Fruit fly (Drosophila melanogaster): ENCODE results near the gene TwdlG.

The TwdlG gene

DNA sequence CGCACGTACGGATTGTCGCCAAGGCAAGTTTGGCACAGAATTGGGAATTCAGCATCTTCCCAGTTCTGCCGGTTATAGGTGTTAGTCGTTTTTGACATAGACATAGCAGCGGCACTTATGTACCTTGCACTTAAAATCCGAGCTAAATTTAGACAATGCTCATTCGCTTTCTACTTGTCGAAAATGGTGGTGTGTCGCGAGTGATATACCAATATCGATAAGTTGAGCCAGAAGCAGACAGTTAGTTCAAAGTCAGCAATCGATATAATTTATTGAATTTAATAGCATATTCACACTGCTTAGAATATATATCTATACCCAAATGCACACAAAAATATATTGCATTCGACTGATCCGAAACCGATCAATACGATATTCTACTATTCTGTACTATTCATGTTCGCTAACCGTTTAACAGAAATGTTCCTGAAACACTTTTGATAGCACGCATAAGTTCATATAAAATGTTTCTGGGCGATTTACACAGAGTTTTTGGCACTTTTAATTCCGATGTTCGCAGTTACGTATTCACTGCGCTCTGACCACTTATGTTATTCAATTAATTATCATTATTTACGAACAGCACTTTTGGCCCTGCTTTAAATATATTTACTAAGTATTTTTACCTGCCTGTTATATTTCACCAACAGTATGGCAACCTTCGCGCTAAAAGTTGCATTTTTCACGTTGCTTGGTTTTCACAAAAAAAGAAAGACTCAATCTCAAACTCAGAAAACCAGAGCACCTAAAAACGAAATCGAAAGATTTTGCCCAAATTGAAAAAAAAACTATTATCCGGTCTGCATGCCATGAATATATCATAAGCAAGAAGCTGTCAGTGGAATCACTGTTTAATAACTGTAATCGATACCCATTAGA, 18.8 kb downstream of the TwdlG start, which contains the start of gene CG14641 (continued):
- no peak for TF ChIP-seq Tbp (GFP tag; optimal IDR thresholded peaks at IDR 0.05)
- TF ChIP-seq BEAF-32 (GFP tag; optimal IDR thresholded peaks at IDR 0.05), result peak; percentile 66
- no peak for TF ChIP-seq D19B (GFP tag; optimal IDR thresholded peaks at IDR 0.05)
- TF ChIP-seq CG7839 (tag; optimal IDR thresholded peaks at IDR 0.05), result peak; percentile 7
- peak; percentile 29 for TF ChIP-seq CG13775 (GFP tag; optimal IDR thresholded peaks at IDR 0.05)
- TF ChIP-seq Eip74EF (GFP tag; optimal IDR thresholded peaks at IDR 0.05), result peak in 1 of 2 experiments; percentile 66
- TF ChIP-seq grau (tag; optimal IDR thresholded peaks at IDR 0.05), result peak; percentile 1
- TF ChIP-seq Aef1 (GFP tag; IDR thresholded peaks at IDR 0.05), result no peak
- no peak for TF ChIP-seq CG12744 (GFP tag; optimal IDR thresholded peaks at IDR 0.05)
- no peak for TF ChIP-seq Nf-YB (GFP tag; optimal IDR thresholded peaks at IDR 0.05)
- 0 out of 2 replicates have a peak, but pooled peaks have one; percentile 21 for TF ChIP-seq nerfin-2 (GFP tag; IDR thresholded peaks at IDR 0.05; ENCODE audit: partially characterized antibody)
- no peak for TF ChIP-seq Camta (GFP tag; optimal IDR thresholded peaks at IDR 0.05)
- TF ChIP-seq HLH54F (GFP tag; optimal IDR thresholded peaks at IDR 0.05), result no peak
- TF ChIP-seq gt (GFP tag; IDR thresholded peaks at IDR 0.05), result no peak
- TF ChIP-seq tio (GFP tag; optimal IDR thresholded peaks at IDR 0.05), result peak; percentile 47
- peak; percentile 27 for TF ChIP-seq nmo (GFP tag; optimal IDR thresholded peaks at IDR 0.05)
- peak in 1 of 3 experiments; percentile 86 for TF ChIP-seq Stat92E (GFP tag; optimal IDR thresholded peaks at IDR 0.05)
- no peak for TF ChIP-seq HHEX (GFP tag; optimal IDR thresholded peaks at IDR 0.05)
- peak; percentile 90 for TF ChIP-seq CG7357 (GFP tag; IDR thresholded peaks at IDR 0.05)
- TF ChIP-seq row (GFP tag; IDR thresholded peaks at IDR 0.05), result peak; percentile 65
- TF ChIP-seq CG30403 (GFP tag; optimal IDR thresholded peaks at IDR 0.05), result peak; percentile 19
- no peak for TF ChIP-seq CG14441 (GFP tag; IDR thresholded peaks at IDR 0.05)
- no peak for TF ChIP-seq peb (GFP tag; IDR thresholded peaks at IDR 0.05)
- TF ChIP-seq Hr78 (GFP tag; optimal IDR thresholded peaks at IDR 0.05), result peak in 1 of 2 experiments; percentile 44
- peak; percentile 17; the same call in 1 of the 2 replicates for TF ChIP-seq CG6689 (GFP tag; IDR thresholded peaks at IDR 0.05)
- no peak for TF ChIP-seq dimm (GFP tag; IDR thresholded peaks at IDR 0.05)
- TF ChIP-seq ATbp (GFP tag; optimal IDR thresholded peaks at IDR 0.05), result no peak
- no peak for TF ChIP-seq Rx (GFP tag; IDR thresholded peaks at IDR 0.05)
- TF ChIP-seq Ets65A (GFP tag), result peak; percentile 82
- TF ChIP-seq Hmr (GFP tag; optimal IDR thresholded peaks at IDR 0.05), result no peak
- peak; percentile 37 for TF ChIP-seq MBD-R2 (GFP tag; IDR thresholded peaks at IDR 0.05)
- peak; percentile 23 for TF ChIP-seq CG14710 (tag; optimal IDR thresholded peaks at IDR 0.05)
- TF ChIP-seq trem (tag; optimal IDR thresholded peaks at IDR 0.05), result no peak
- no peak for TF ChIP-seq gem (tag; optimal IDR thresholded peaks at IDR 0.05)
- TF ChIP-seq CG5180 (GFP tag; optimal IDR thresholded peaks at IDR 0.05), result no peak
- no peak for TF ChIP-seq CG3281 (GFP tag; optimal IDR thresholded peaks at IDR 0.05)
- TF ChIP-seq CG4424 (GFP tag; optimal IDR thresholded peaks at IDR 0.05), result peak; percentile 16
- TF ChIP-seq slbo (GFP tag; IDR thresholded peaks at IDR 0.05), result peak; percentile 27; the same call in 1 of the 2 replicates
- TF ChIP-seq Fer3 (tag; optimal IDR thresholded peaks at IDR 0.05), result no peak
- TF ChIP-seq lola (GFP tag; optimal IDR thresholded peaks at IDR 0.05), result peak in 2 of 3 experiments; percentile 26 to 97
- TF ChIP-seq CG30020 (tag; optimal IDR thresholded peaks at IDR 0.05), result peak; percentile 95
- TF ChIP-seq al (GFP tag; IDR thresholded peaks at IDR 0.05), result no peak
- TF ChIP-seq Opbp (GFP tag; IDR thresholded peaks at IDR 0.05; ENCODE audit: partially characterized antibody), result peak; percentile 54; the same call in 2 of the 3 replicates
- TF ChIP-seq Awh (GFP tag; IDR thresholded peaks at IDR 0.05), result no peak
- TF ChIP-seq CG1603 (tag; optimal IDR thresholded peaks at IDR 0.05), result peak; percentile 74
- TF ChIP-seq dmrt11E (tag; optimal IDR thresholded peaks at IDR 0.05), result peak; percentile 19
- TF ChIP-seq ato (GFP tag; IDR thresholded peaks at IDR 0.05; ENCODE audit: partially characterized antibody), result 0 out of 2 replicates have a peak, but pooled peaks have one; percentile 56

Measured in whole organism, embryonic.